Worm (Caenorhabditis elegans) whole organism, L1 larva: ENCODE measurements around the gene F29B9.5.
A peak's percentile ranks its signal among the peaks of the same experiment; 100 is the strongest.

Experiments
- C04F5.9 ChIP-seq: sonication (generic microtip); optimal IDR thresholded peaks from 2 replicates; lab custom pipeline; 2016; ENCODE audit warnings: missing genetic modification characterization, missing compliant biosample characterization
- C16A3.4 ChIP-seq: fragments of 150-350 bp; optimal IDR thresholded peaks from 2 replicates; lab custom pipeline; 2014; ENCODE audit warnings: missing biosample characterization, missing genetic modification characterization
- C34B4.2 ChIP-seq: sonication (generic microtip); optimal IDR thresholded peaks from 2 replicates; lab custom pipeline; 2017; ENCODE audit warnings: mild to moderate bottlenecking, missing genetic modification characterization, missing compliant biosample characterization
- F16B12.6 ChIP-seq: fragments of 150-350 bp; optimal IDR thresholded peaks from 2 replicates; lab custom pipeline; 2014; ENCODE audit warnings: missing biosample characterization, missing genetic modification characterization
- Y116A8C.19 ChIP-seq: sonication (generic microtip); optimal IDR thresholded peaks from 2 replicates; lab custom pipeline; 2016; ENCODE audit warnings: missing compliant biosample characterization, missing genetic modification characterization, borderline replicate concordance
- aha-1 ChIP-seq: fragments of 150-350 bp; optimal IDR thresholded peaks from 2 replicates; lab custom pipeline; 2014; ENCODE audit warnings: missing biosample characterization, missing genetic modification characterization
- alr-1 ChIP-seq: fragments of 200-800 bp; sonication (Bioruptor generic); optimal IDR thresholded peaks from 2 replicates; lab custom pipeline; 2018; ENCODE audit warnings: borderline replicate concordance, mild to moderate bottlenecking, missing genetic modification characterization, missing compliant biosample characterization
- aly-2 ChIP-seq: fragments of 150-350 bp; optimal IDR thresholded peaks from 2 replicates; lab custom pipeline; 2014; ENCODE audit warnings: missing biosample characterization, missing genetic modification characterization
- ama-1 ChIP-seq: fragments of 150-350 bp; optimal IDR thresholded peaks from 2 replicates; lab custom pipeline; 2014
- ceh-63 ChIP-seq: fragments of 200-800 bp; sonication (Bioruptor generic); optimal IDR thresholded peaks from 2 replicates; lab custom pipeline; 2018; ENCODE audit warnings: mild to moderate bottlenecking, missing genetic modification characterization, missing compliant biosample characterization
- ceh-82 ChIP-seq, 3 experiments: fragments of 150-350 bp in 1 of 3; sonication (generic microtip) in 2 of 3; optimal IDR thresholded peaks; 2 replicates each; lab custom pipeline; 2014 to 2017; ENCODE audit warnings: missing biosample characterization in 3 of 3, missing genetic modification characterization in 3 of 3
- ceh-88 ChIP-seq: fragments of 200-800 bp; sonication (Bioruptor generic); IDR thresholded peaks from 2 replicates; pipeline ENCODE4 v1.3.6; 2022; ENCODE audit warnings: missing genetic modification characterization, missing compliant biosample characterization
- ceh-90 ChIP-seq: sonication (generic microtip); optimal IDR thresholded peaks from 2 replicates; lab custom pipeline; 2016; ENCODE audit warnings: missing genetic modification characterization, missing compliant biosample characterization
- dpl-1 ChIP-seq, 3 experiments: fragments of 150-350 bp in 2 of 3; sonication (generic microtip) in 1 of 3; optimal IDR thresholded peaks; 2 replicates each; lab custom pipeline; 2014 to 2017; ENCODE audit warnings: missing biosample characterization in 3 of 3, missing genetic modification characterization in 3 of 3, missing genetic modification reagents in 3 of 3
- dsc-1 ChIP-seq: sonication (generic microtip); optimal IDR thresholded peaks from 2 replicates; lab custom pipeline; 2016; ENCODE audit warnings: mild to moderate bottlenecking, missing genetic modification characterization, missing compliant biosample characterization
- efl-3 ChIP-seq: fragments of 200-800 bp; sonication (Bioruptor generic); optimal IDR thresholded peaks from 2 replicates; lab custom pipeline; 2018; ENCODE audit warnings: mild to moderate bottlenecking, missing genetic modification characterization, missing compliant biosample characterization
- egl-13 ChIP-seq: sonication (generic microtip); optimal IDR thresholded peaks from 2 replicates; lab custom pipeline; 2016; ENCODE audit warnings: missing genotype, missing genetic modification reagents, missing genetic modification characterization, missing compliant biosample characterization
- egl-27 ChIP-seq, 2 experiments: fragments of 150-350 bp in 1 of 2; sonication (generic microtip); optimal IDR thresholded peaks; 3 replicates each; lab custom pipeline; 2017 to 2018; ENCODE audit warnings: missing biosample characterization in 2 of 2, missing genetic modification characterization in 2 of 2, missing genetic modification reagents in 2 of 2
- fkh-10 ChIP-seq: sonication (generic microtip); optimal IDR thresholded peaks from 2 replicates; lab custom pipeline; 2017; ENCODE audit warnings: missing biosample characterization, missing genetic modification reagents, missing genetic modification characterization
- fkh-8 ChIP-seq: sonication (generic microtip); optimal IDR thresholded peaks from 2 replicates; lab custom pipeline; 2016; ENCODE audit warnings: mild to moderate bottlenecking, missing genetic modification characterization, missing compliant biosample characterization
- grh-1 ChIP-seq: fragments of 200-800 bp; sonication (Bioruptor generic); IDR thresholded peaks from 2 replicates; pipeline ENCODE4 v1.3.6; 2022; ENCODE audit warnings: missing genetic modification reagents, missing genetic modification characterization, missing compliant biosample characterization
- hlh-17 ChIP-seq: fragments of 200-800 bp; sonication (Bioruptor generic); optimal IDR thresholded peaks from 2 replicates; lab custom pipeline; 2018; ENCODE audit warnings: missing genetic modification characterization, mild to moderate bottlenecking, missing compliant biosample characterization, moderate library complexity, borderline replicate concordance
- hpl-2 ChIP-seq: fragments of 150-350 bp; optimal IDR thresholded peaks from 2 replicates; lab custom pipeline; 2014; ENCODE audit warnings: missing biosample characterization, missing genetic modification reagents, missing genetic modification characterization
- lin-13 ChIP-seq: fragments of 150-350 bp; optimal IDR thresholded peaks from 2 replicates; lab custom pipeline; 2014; ENCODE audit warnings: missing biosample characterization, missing genetic modification reagents, missing genetic modification characterization
- lin-15B ChIP-seq: fragments of 150-350 bp; sonication (generic microtip); optimal IDR thresholded peaks from 3 replicates; lab custom pipeline; 2014; ENCODE audit warnings: missing biosample characterization, missing genetic modification characterization
- lin-35 ChIP-seq, 2 experiments: fragments of 150-350 bp; optimal IDR thresholded peaks; 2 replicates each; lab custom pipeline; 2014; ENCODE audit warnings: missing biosample characterization in 2 of 2, missing genetic modification characterization in 2 of 2, missing genetic modification reagents in 2 of 2
- lin-39 ChIP-seq: fragments of 150-350 bp; optimal IDR thresholded peaks from 2 replicates; lab custom pipeline; 2014; ENCODE audit warnings: missing biosample characterization, missing genetic modification reagents, missing genetic modification characterization
- lir-3 ChIP-seq: sonication (generic microtip); optimal IDR thresholded peaks from 2 replicates; lab custom pipeline; 2016; ENCODE audit warnings: mild to moderate bottlenecking, missing genetic modification characterization, moderate library complexity, missing compliant biosample characterization; ENCODE audit not compliant: poor library complexity
- lsy-2 ChIP-seq, 2 experiments: fragments of 150-350 bp; optimal IDR thresholded peaks; 2 replicates each; lab custom pipeline; 2014; ENCODE audit warnings: missing biosample characterization in 2 of 2, missing genetic modification characterization in 2 of 2
- mdl-1 ChIP-seq, 2 experiments: fragments of 150-350 bp; optimal IDR thresholded peaks; 2 replicates each; lab custom pipeline; 2014 to 2017; ENCODE audit warnings: missing biosample characterization in 2 of 2, missing genetic modification characterization in 2 of 2, inconsistent platforms in 1 of 2
- mep-1 ChIP-seq: fragments of 150-350 bp; optimal IDR thresholded peaks from 2 replicates; lab custom pipeline; 2014; ENCODE audit warnings: missing biosample characterization, missing genetic modification characterization
- nhr-19 ChIP-seq: fragments of 200-800 bp; sonication (Bioruptor generic); conservative IDR thresholded peaks from 2 replicates; pipeline ENCODE4 v1.3.6; 2022; ENCODE audit warnings: missing genetic modification characterization, missing compliant biosample characterization
- nhr-237 ChIP-seq: fragments of 150-350 bp; optimal IDR thresholded peaks from 2 replicates; lab custom pipeline; 2014; ENCODE audit warnings: missing biosample characterization, missing genetic modification characterization
- nhr-28 ChIP-seq: fragments of 150-350 bp; optimal IDR thresholded peaks from 2 replicates; lab custom pipeline; 2014; ENCODE audit warnings: missing biosample characterization, missing genetic modification characterization
- nhr-47 ChIP-seq: sonication (generic microtip); optimal IDR thresholded peaks from 2 replicates; lab custom pipeline; 2016; ENCODE audit warnings: mild to moderate bottlenecking, missing genetic modification characterization, moderate library complexity, missing compliant biosample characterization
- nhr-77 ChIP-seq: fragments of 150-350 bp; optimal IDR thresholded peaks from 2 replicates; lab custom pipeline; 2014; ENCODE audit warnings: missing biosample characterization, missing genetic modification characterization
- nhr-84 ChIP-seq: sonication (generic microtip); optimal IDR thresholded peaks from 2 replicates; lab custom pipeline; 2017; ENCODE audit warnings: missing biosample characterization, missing genetic modification characterization
- nhr-85 ChIP-seq: sonication (generic microtip); peaks from one replicate; lab custom pipeline; 2016; ENCODE audit warnings: missing genetic modification characterization, inconsistent platforms, missing compliant biosample characterization
- nhr-90 ChIP-seq: sonication (generic microtip); optimal IDR thresholded peaks from 2 replicates; lab custom pipeline; 2016; ENCODE audit warnings: mild to moderate bottlenecking, missing genetic modification characterization, missing compliant biosample characterization; ENCODE audit not compliant: poor library complexity
- pax-3 ChIP-seq: fragments of 200-800 bp; sonication (Bioruptor generic); optimal IDR thresholded peaks from 2 replicates; lab custom pipeline; 2018; ENCODE audit warnings: mild to moderate bottlenecking, missing genetic modification characterization, moderate library complexity, missing compliant biosample characterization
- pqm-1 ChIP-seq: sonication (generic microtip); optimal IDR thresholded peaks from 3 replicates; lab custom pipeline; 2017; ENCODE audit warnings: missing biosample characterization, missing genetic modification characterization
- rnt-1 ChIP-seq: sonication (generic microtip); optimal IDR thresholded peaks from 2 replicates; lab custom pipeline; 2016; ENCODE audit warnings: mild to moderate bottlenecking, missing genetic modification characterization, moderate library complexity, missing compliant biosample characterization
- skn-1 ChIP-seq: fragments of 150-350 bp; optimal IDR thresholded peaks from 2 replicates; lab custom pipeline; 2014; ENCODE audit warnings: missing biosample characterization, missing genetic modification characterization
- sptf-1 ChIP-seq: fragments of 150-350 bp; optimal IDR thresholded peaks from 2 replicates; lab custom pipeline; 2014; ENCODE audit warnings: missing biosample characterization, missing genetic modification characterization
- unc-130 ChIP-seq: fragments of 150-350 bp; optimal IDR thresholded peaks from 2 replicates; lab custom pipeline; 2017; ENCODE audit warnings: missing biosample characterization, missing genetic modification characterization, inconsistent platforms
- unc-86 ChIP-seq: sonication (generic microtip); optimal IDR thresholded peaks from 2 replicates; lab custom pipeline; 2016; ENCODE audit warnings: missing genetic modification characterization, missing compliant biosample characterization
- unc-98 ChIP-seq: fragments of 200-800 bp; sonication (Bioruptor generic); IDR thresholded peaks from 2 replicates; pipeline ENCODE4 v1.3.6; 2022; ENCODE audit warnings: missing genetic modification characterization, missing compliant biosample characterization

F29B9.5 gene

DNA sequence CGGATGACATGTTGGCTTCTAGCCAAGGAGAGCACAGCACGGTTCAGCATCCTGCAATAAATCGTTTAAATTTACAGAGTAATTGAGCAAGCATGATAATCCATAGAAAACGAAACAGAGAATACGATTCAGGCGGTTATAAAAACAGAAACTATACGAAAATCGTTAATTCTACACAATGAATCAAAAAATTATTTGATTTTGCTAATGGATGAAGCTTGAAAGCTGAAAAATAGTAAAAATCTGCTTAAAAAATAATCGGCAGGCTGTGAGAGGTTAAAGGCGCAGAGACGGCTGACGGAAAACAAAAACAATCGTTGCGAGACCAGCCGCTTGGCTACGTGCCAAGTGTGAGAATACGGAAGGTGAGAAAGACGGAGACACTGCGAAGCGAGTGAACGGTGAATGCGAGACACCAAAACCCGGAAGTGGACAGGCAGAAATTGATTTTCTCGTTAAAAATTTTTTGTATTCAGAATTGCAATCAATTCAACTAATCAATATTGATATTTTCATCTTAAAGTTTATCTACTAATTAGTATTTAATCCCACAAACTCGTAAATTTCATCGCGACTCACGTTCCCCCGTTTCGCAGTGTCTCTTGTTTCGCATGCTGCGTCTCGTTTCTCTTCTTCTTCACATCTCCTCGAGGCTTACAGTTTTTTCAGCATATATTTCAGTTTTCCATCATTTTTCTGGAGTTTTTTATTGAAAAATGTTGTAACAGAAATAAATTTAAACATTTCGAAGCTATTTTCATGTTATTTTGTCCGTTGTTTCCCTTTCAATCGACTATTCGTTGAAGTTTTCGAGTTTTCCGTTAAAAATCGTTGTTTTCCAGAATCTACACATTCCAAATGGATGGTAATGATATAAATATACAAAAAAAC is 8.2 kb downstream of the F29B9.5 start, which contains the start of the genes F29B9.11 and jmjd-1.2 (continued):
- TF ChIP-seq egl-13 (peak; percentile 95), fkh-8 (tag; lab: Kevin White, UChicago) (peak; percentile 99), unc-86 (peak; percentile 94), sptf-1 (tag; lab: Kevin White, UChicago) (no peak), dpl-1 (GFP tag; optimal IDR thresholded peaks at IDR 0.05; lab: Kevin White, UChicago) (peak; percentile 72 to 78 (median 77)), grh-1 (GFP tag; lab: Robert Waterston, UW) (peak; percentile 74), ama-1 (lab: Kevin White, UChicago) (peak; percentile 57), nhr-19 (GFP tag; lab: Robert Waterston, UW) (peak; percentile 90), fkh-10 (GFP tag; lab: Kevin White, UChicago) (peak; percentile 85), nhr-84 (tag; lab: Kevin White, UChicago) (peak; percentile 27), nhr-237 (peak; percentile 80), ceh-63 (GFP tag; lab: Kevin White, UChicago) (peak; percentile 86), mdl-1 (tag; optimal IDR thresholded peaks at IDR 0.05; lab: Kevin White, UChicago) (peak in 1 of 2 experiments; percentile 72), lin-15B (tag; lab: Kevin White, UChicago) (peak; percentile 79), nhr-90 (tag; lab: Kevin White, UChicago) (peak; percentile 97), lir-3 (tag; lab: Kevin White, UChicago) (peak; percentile 91), nhr-28 (tag; lab: Kevin White, UChicago) (no peak), skn-1 (tag; lab: Kevin White, UChicago) (peak; percentile 79), nhr-47 (peak; percentile 96), dsc-1 (tag; lab: Kevin White, UChicago) (peak; percentile 94), rnt-1 (tag; lab: Kevin White, UChicago) (peak; percentile 95), aly-2 (tag; lab: Kevin White, UChicago) (peak; percentile 76), mep-1 (tag; lab: Kevin White, UChicago) (peak; percentile 62), lin-39 (peak; percentile 73), unc-98 (GFP tag; lab: Robert Waterston, UW) (peak; percentile 98), C16A3.4 (tag; lab: Kevin White, UChicago) (peak; percentile 80), lin-13 (peak; percentile 86), F16B12.6 (tag; lab: Kevin White, UChicago) (peak; percentile 29), aha-1 (tag; lab: Kevin White, UChicago) (peak; percentile 89), C34B4.2 (no peak), pqm-1 (tag; lab: Kevin White, UChicago) (no peak), nhr-85 (peak; percentile 98), pax-3 (peak; percentile 98), egl-27 (tag; optimal IDR thresholded peaks at IDR 0.05; lab: Kevin White, UChicago) (peak in 1 of 2 experiments; percentile 15), ceh-90 (peak; percentile 78), lin-35 (GFP tag; optimal IDR thresholded peaks at IDR 0.05; lab: Kevin White, UChicago) (peak; percentile 80 to 87), ceh-82 (tag; optimal IDR thresholded peaks at IDR 0.05; lab: Kevin White, UChicago) (peak; percentile 64 to 90 (median 82)), unc-130 (tag; lab: Kevin White, UChicago) (peak; percentile 94), nhr-77 (tag; lab: Kevin White, UChicago) (peak; percentile 68), C04F5.9 (tag; lab: Kevin White, UChicago) (peak; percentile 79), efl-3 (GFP tag; lab: Kevin White, UChicago) (peak; percentile 15), hlh-17 (no peak), lsy-2 (tag; optimal IDR thresholded peaks at IDR 0.05; lab: Kevin White, UChicago) (peak; percentile 93), Y116A8C.19 (tag; lab: Kevin White, UChicago) (peak; percentile 74), ceh-88 (GFP tag; lab: Robert Waterston, UW) (peak; percentile 88), alr-1 (tag; lab: Kevin White, UChicago) (no peak), hpl-2 (GFP tag; lab: Kevin White, UChicago) (peak; percentile 86)
